Worm (Caenorhabditis elegans) whole organism, L3 larva: ENCODE results near the gene srd-40.
A peak's percentile ranks its signal among the peaks of the same experiment; 100 is the strongest.

Experiments used
- R02D3.7 ChIP-seq: fragments of 150-350 bp; optimal IDR thresholded peaks from 2 replicates; lab custom pipeline; 2014; ENCODE audit warnings: missing biosample characterization, missing genetic modification characterization
- ZK546.5 ChIP-seq: sonication (generic microtip); optimal IDR thresholded peaks from 2 replicates; lab custom pipeline; 2017; ENCODE audit warnings: missing biosample characterization, missing genetic modification characterization
- egl-5 ChIP-seq: fragments of 150-350 bp; optimal IDR thresholded peaks from 2 replicates; lab custom pipeline; 2017; ENCODE audit warnings: missing biosample characterization, missing genetic modification reagents, missing genetic modification characterization, inconsistent platforms
- mdl-1 ChIP-seq: fragments of 150-350 bp; optimal IDR thresholded peaks from 2 replicates; lab custom pipeline; 2014; ENCODE audit warnings: missing biosample characterization, missing genetic modification characterization
- nfya-1 ChIP-seq: sonication (generic microtip); optimal IDR thresholded peaks from 2 replicates; lab custom pipeline; 2017; ENCODE audit warnings: missing genetic modification characterization, mild to moderate bottlenecking, missing compliant biosample characterization, antibody characterized with exemption, moderate library complexity; ENCODE audit not compliant: insufficient read depth
- nhr-11 ChIP-seq: fragments of 150-350 bp; optimal IDR thresholded peaks from 2 replicates; lab custom pipeline; 2014; ENCODE audit warnings: missing biosample characterization, missing genetic modification characterization
- nhr-237 ChIP-seq: fragments of 150-350 bp; optimal IDR thresholded peaks from 2 replicates; lab custom pipeline; 2014; ENCODE audit warnings: missing biosample characterization, missing genetic modification characterization
- nhr-77 ChIP-seq: fragments of 150-350 bp; optimal IDR thresholded peaks from 2 replicates; lab custom pipeline; 2014; ENCODE audit warnings: missing biosample characterization, missing genetic modification characterization
- pha-4 ChIP-seq: fragments of 150-350 bp; optimal IDR thresholded peaks from 2 replicates; lab custom pipeline; 2014; ENCODE audit warnings: missing biosample characterization, missing genetic modification reagents, missing genetic modification characterization
- snpc-4 ChIP-seq: fragments of 150-350 bp; optimal IDR thresholded peaks from 2 replicates; lab custom pipeline; 2014; ENCODE audit warnings: missing biosample characterization, missing genetic modification characterization
- tbx-2 ChIP-seq: sonication (generic microtip); optimal IDR thresholded peaks from 2 replicates; lab custom pipeline; 2016; ENCODE audit warnings: mild to moderate bottlenecking, missing genetic modification characterization, missing compliant biosample characterization
- unc-62 ChIP-seq: fragments of 150-350 bp; sonication (generic microtip); optimal IDR thresholded peaks from 4 replicates; lab custom pipeline; 2014; ENCODE audit warnings: missing biosample characterization, missing genetic modification reagents, missing genetic modification characterization
- ztf-11 ChIP-seq: fragments of 150-350 bp; optimal IDR thresholded peaks from 2 replicates; lab custom pipeline; 2014; ENCODE audit warnings: missing biosample characterization, missing genetic modification characterization

DNA sequence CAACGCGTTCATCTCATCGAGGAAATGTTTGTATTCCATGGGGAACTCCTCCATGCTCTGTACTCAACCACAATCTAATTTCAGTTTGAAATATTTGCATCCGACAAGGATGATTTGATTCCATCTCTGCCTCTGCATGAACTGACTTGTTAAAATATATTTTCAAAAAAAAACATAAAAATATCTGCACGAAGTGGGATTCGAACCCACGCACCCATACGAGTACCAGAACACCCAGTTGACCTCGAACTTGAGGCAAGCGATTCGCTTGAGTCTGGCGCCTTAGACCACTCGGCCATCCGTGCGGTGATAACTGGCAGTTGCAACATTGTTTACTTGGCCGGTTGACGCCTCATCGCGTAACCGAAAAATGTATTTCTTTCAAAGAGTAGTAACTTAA lies 24.3 kb downstream of the srd-40 start:
- no peak for TF ChIP-seq ZK546.5 (tag; lab: Kevin White, UChicago)
- TF ChIP-seq nhr-237, result no peak
- TF ChIP-seq mdl-1 (tag; lab: Kevin White, UChicago), result no peak
- no peak for TF ChIP-seq nhr-77
- no peak for TF ChIP-seq pha-4
- TF ChIP-seq unc-62, result no peak
- no peak for TF ChIP-seq snpc-4 (tag; lab: Kevin White, UChicago)
- TF ChIP-seq nfya-1 (tag; lab: Kevin White, UChicago), result peak; percentile 26
- TF ChIP-seq R02D3.7 (tag; lab: Kevin White, UChicago), result no peak
- no peak for TF ChIP-seq egl-5
- no peak for TF ChIP-seq nhr-11 (tag; lab: Kevin White, UChicago)
- no peak for TF ChIP-seq ztf-11 (tag; lab: Kevin White, UChicago)
- no peak for TF ChIP-seq tbx-2 (tag; lab: Kevin White, UChicago)
